Worm (Caenorhabditis elegans) whole organism, L4 larva: ENCODE data around the gene gldi-9.

ENCODE experiments used
- D1046.2 ChIP-seq: fragments of 200-800 bp; sonication (Bioruptor generic); IDR thresholded peaks from 2 replicates; pipeline ENCODE4 v1.3.6; 2022; ENCODE audit warnings: missing genetic modification characterization, missing compliant biosample characterization
- F37D6.2 ChIP-seq: sonication (generic microtip); optimal IDR thresholded peaks from 2 replicates; lab custom pipeline; 2016; ENCODE audit warnings: mild to moderate bottlenecking, missing genetic modification characterization, missing compliant biosample characterization
- R02D3.7 ChIP-seq: fragments of 150-350 bp; sonication (generic microtip); optimal IDR thresholded peaks from 3 replicates; lab custom pipeline; 2014; ENCODE audit warnings: missing biosample characterization, missing genetic modification characterization
- Y48G9A.11 ChIP-seq: fragments of 200-800 bp; sonication (Bioruptor generic); IDR thresholded peaks from 2 replicates; pipeline ENCODE4 v1.3.6; 2022; ENCODE audit warnings: missing genetic modification reagents, missing genetic modification characterization, missing compliant biosample characterization
- Y5F2A.4 ChIP-seq: fragments of 200-800 bp; sonication (Bioruptor generic); optimal IDR thresholded peaks from 2 replicates; lab custom pipeline; 2018; ENCODE audit warnings: mild to moderate bottlenecking, missing genetic modification characterization, missing compliant biosample characterization
- ZK546.5 ChIP-seq, 2 experiments: sonication (generic microtip); optimal IDR thresholded peaks; 2 replicates each; lab custom pipeline; 2017; ENCODE audit warnings: missing biosample characterization in 2 of 2, missing genetic modification characterization in 2 of 2
- aha-1 ChIP-seq: fragments of 150-350 bp; peaks from one replicate; lab custom pipeline; 2014; ENCODE audit warnings: missing biosample characterization, missing genetic modification characterization
- arid-1 ChIP-seq: fragments of 200-800 bp; sonication (Bioruptor generic); conservative IDR thresholded peaks from 2 replicates; pipeline ENCODE4 v1.3.6; 2022; ENCODE audit warnings: missing genetic modification reagents, missing genetic modification characterization, missing compliant biosample characterization
- ceh-28 ChIP-seq: fragments of 150-350 bp; optimal IDR thresholded peaks from 2 replicates; lab custom pipeline; 2014; ENCODE audit warnings: missing biosample characterization, missing genetic modification reagents, missing genetic modification characterization
- cey-2 ChIP-seq: sonication (generic microtip); optimal IDR thresholded peaks from 3 replicates; lab custom pipeline; 2017; ENCODE audit warnings: missing genetic modification characterization, mild to moderate bottlenecking, missing compliant biosample characterization, antibody characterized with exemption, borderline replicate concordance; ENCODE audit not compliant: insufficient read depth
- daf-19 ChIP-seq: fragments of 200-800 bp; sonication (Bioruptor generic); conservative IDR thresholded peaks from 2 replicates; pipeline ENCODE4 v1.3.6; 2022; ENCODE audit warnings: missing genetic modification characterization, missing compliant biosample characterization
- daf-8 ChIP-seq: fragments of 200-800 bp; sonication (Bioruptor generic); IDR thresholded peaks from 2 replicates; pipeline ENCODE4 v1.3.6; 2022; ENCODE audit warnings: missing genetic modification characterization, missing compliant biosample characterization
- dmd-8 ChIP-seq: fragments of 200-800 bp; sonication (Bioruptor generic); IDR thresholded peaks from 2 replicates; pipeline ENCODE4 v1.3.6; 2022; ENCODE audit warnings: missing genetic modification characterization, missing compliant biosample characterization
- dpl-1 ChIP-seq: fragments of 150-350 bp; optimal IDR thresholded peaks from 2 replicates; lab custom pipeline; 2014; ENCODE audit warnings: missing biosample characterization, missing genetic modification reagents, missing genetic modification characterization
- dve-1 ChIP-seq: sonication (generic microtip); optimal IDR thresholded peaks from 2 replicates; lab custom pipeline; 2017; ENCODE audit warnings: antibody characterized with exemption, mild to moderate bottlenecking, missing genetic modification characterization, missing compliant biosample characterization; ENCODE audit not compliant: insufficient read depth
- fkh-10 ChIP-seq: fragments of 150-350 bp; optimal IDR thresholded peaks from 2 replicates; lab custom pipeline; 2014; ENCODE audit warnings: missing biosample characterization, missing genetic modification reagents, missing genetic modification characterization
- hif-1 ChIP-seq, 2 experiments: sonication (generic microtip); optimal IDR thresholded peaks; 2 replicates each; lab custom pipeline; 2016 to 2017; ENCODE audit warnings: missing compliant biosample characterization in 2 of 2, missing genetic modification characterization in 2 of 2, missing genetic modification reagents in 2 of 2, missing genotype in 2 of 2, mild to moderate bottlenecking in 1 of 2
- hlh-30 ChIP-seq: sonication (generic microtip); optimal IDR thresholded peaks from 2 replicates; lab custom pipeline; 2017; ENCODE audit warnings: antibody characterized with exemption, mild to moderate bottlenecking, missing genetic modification characterization, missing compliant biosample characterization; ENCODE audit not compliant: insufficient read depth
- hmg-1.1 ChIP-seq: fragments of 200-800 bp; sonication (Bioruptor generic); IDR thresholded peaks from 2 replicates; pipeline ENCODE4 v1.3.6; 2022; ENCODE audit warnings: missing genetic modification reagents, missing genetic modification characterization, missing compliant biosample characterization
- jun-1 ChIP-seq: fragments of 150-350 bp; optimal IDR thresholded peaks from 2 replicates; lab custom pipeline; 2014; ENCODE audit warnings: missing biosample characterization, missing genetic modification reagents, missing genetic modification characterization
- lim-7 ChIP-seq: fragments of 200-800 bp; sonication (Bioruptor generic); IDR thresholded peaks from 2 replicates; pipeline ENCODE4 v1.3.6; 2022; ENCODE audit warnings: missing genetic modification characterization, missing compliant biosample characterization
- lin-1 ChIP-seq: fragments of 200-800 bp; sonication (Bioruptor generic); IDR thresholded peaks from 2 replicates; pipeline ENCODE4 v1.3.6; 2022; ENCODE audit warnings: missing genetic modification reagents, missing genetic modification characterization, missing compliant biosample characterization
- lin-38 ChIP-seq: fragments of 200-800 bp; sonication (Bioruptor generic); IDR thresholded peaks from 2 replicates; pipeline ENCODE4 v1.3.6; 2022; ENCODE audit warnings: missing genetic modification reagents, missing genetic modification characterization, missing compliant biosample characterization
- lsy-2 ChIP-seq, 2 experiments: fragments of 150-350 bp in 1 of 2; sonication (generic microtip) in 1 of 2; optimal IDR thresholded peaks; 2 replicates each; lab custom pipeline; 2014 to 2017; ENCODE audit warnings: missing biosample characterization in 2 of 2, missing genetic modification characterization in 2 of 2
- mep-1 ChIP-seq: fragments of 150-350 bp; sonication (generic microtip); optimal IDR thresholded peaks from 3 replicates; lab custom pipeline; 2014; ENCODE audit warnings: missing biosample characterization, missing genetic modification characterization
- mes-2 ChIP-seq: sonication (generic microtip); optimal IDR thresholded peaks from 2 replicates; lab custom pipeline; 2016; ENCODE audit warnings: missing genotype, mild to moderate bottlenecking, missing genetic modification characterization, missing compliant biosample characterization; ENCODE audit not compliant: poor library complexity, severe bottlenecking
- mxl-3 ChIP-seq: fragments of 200-800 bp; sonication (Bioruptor generic); optimal IDR thresholded peaks from 2 replicates; lab custom pipeline; 2018; ENCODE audit warnings: mild to moderate bottlenecking, missing genetic modification characterization, missing compliant biosample characterization
- nhr-102 ChIP-seq: sonication (generic microtip); optimal IDR thresholded peaks from 2 replicates; lab custom pipeline; 2016; ENCODE audit warnings: mild to moderate bottlenecking, missing genetic modification characterization, moderate library complexity, missing compliant biosample characterization
- nhr-237 ChIP-seq: sonication (generic microtip); optimal IDR thresholded peaks from 2 replicates; lab custom pipeline; 2017; ENCODE audit warnings: missing biosample characterization, missing genetic modification characterization
- nhr-25 ChIP-seq: sonication (generic microtip); optimal IDR thresholded peaks from 2 replicates; lab custom pipeline; 2017; ENCODE audit warnings: missing genetic modification characterization, mild to moderate bottlenecking, missing compliant biosample characterization, antibody characterized with exemption, moderate library complexity, borderline replicate concordance; ENCODE audit not compliant: insufficient read depth
- nhr-41 ChIP-seq: fragments of 200-800 bp; sonication (Bioruptor generic); IDR thresholded peaks from 2 replicates; pipeline ENCODE4 v1.3.6; 2022; ENCODE audit warnings: missing genetic modification reagents, missing genetic modification characterization, missing compliant biosample characterization
- nhr-42 ChIP-seq: fragments of 200-800 bp; sonication (Bioruptor generic); IDR thresholded peaks from 2 replicates; pipeline ENCODE4 v1.3.6; 2022; ENCODE audit warnings: missing genetic modification characterization, missing compliant biosample characterization
- nhr-48 ChIP-seq: sonication (generic microtip); optimal IDR thresholded peaks from 2 replicates; lab custom pipeline; 2016; ENCODE audit warnings: mild to moderate bottlenecking, missing genetic modification characterization, missing compliant biosample characterization
- nhr-6 ChIP-seq: fragments of 150-350 bp; optimal IDR thresholded peaks from 2 replicates; lab custom pipeline; 2014; ENCODE audit warnings: missing biosample characterization, missing genetic modification characterization
- pha-4 ChIP-seq, 2 experiments: fragments of 150-350 bp in 1 of 2; fragments of 200-800 bp in 1 of 2; sonication (Bioruptor generic) in 1 of 2; IDR thresholded peaks in 1 of 2; optimal IDR thresholded peaks in 1 of 2; 2 replicates each; pipeline versions ENCODE4 v1.3.6 to Lab custom; 2014 to 2022; ENCODE audit warnings: missing genetic modification characterization in 2 of 2, missing genetic modification reagents in 2 of 2, missing biosample characterization in 1 of 2, missing compliant biosample characterization in 1 of 2
- pqm-1 ChIP-seq: sonication (generic microtip); optimal IDR thresholded peaks from 2 replicates; lab custom pipeline; 2017; ENCODE audit warnings: missing biosample characterization, missing genetic modification characterization
- rbr-2 ChIP-seq: sonication (generic microtip); optimal IDR thresholded peaks from 2 replicates; lab custom pipeline; 2016; ENCODE audit warnings: missing genotype, missing genetic modification characterization, missing compliant biosample characterization
- set-16 ChIP-seq: fragments of 200-800 bp; sonication (Bioruptor generic); IDR thresholded peaks from 2 replicates; pipeline ENCODE4 v1.3.6; 2022; ENCODE audit warnings: missing genetic modification reagents, missing genetic modification characterization, missing compliant biosample characterization
- snpc-1.2 ChIP-seq: fragments of 200-800 bp; sonication (Bioruptor generic); IDR thresholded peaks from 2 replicates; pipeline ENCODE4 v1.3.6; 2022; ENCODE audit warnings: missing genetic modification reagents, missing genetic modification characterization, missing compliant biosample characterization
- spr-1 ChIP-seq: sonication (generic microtip); optimal IDR thresholded peaks from 2 replicates; lab custom pipeline; 2016; ENCODE audit warnings: mild to moderate bottlenecking, missing genetic modification characterization, missing compliant biosample characterization
- unc-130 ChIP-seq: sonication (generic microtip); optimal IDR thresholded peaks from 2 replicates; lab custom pipeline; 2016; ENCODE audit warnings: missing genetic modification reagents, missing genetic modification characterization, missing compliant biosample characterization
- unc-62 ChIP-seq, 3 experiments: fragments of 150-350 bp in 1 of 3; sonication (generic microtip); optimal IDR thresholded peaks in 2 of 3; peaks in 1 of 3; 1 replicate in 1 of 3; 2 replicates in 2 of 3; lab custom pipeline; 2014 to 2017; ENCODE audit warnings: missing biosample characterization in 3 of 3, missing genetic modification characterization in 3 of 3, missing genetic modification reagents in 3 of 3, missing genotype in 1 of 3
- vab-7 ChIP-seq: fragments of 200-800 bp; sonication (Bioruptor generic); IDR thresholded peaks from 2 replicates; pipeline ENCODE4 v1.3.6; 2022; ENCODE audit warnings: missing genetic modification reagents, missing genetic modification characterization, missing compliant biosample characterization
- zag-1 ChIP-seq: fragments of 150-350 bp; optimal IDR thresholded peaks from 2 replicates; lab custom pipeline; 2014; ENCODE audit warnings: missing biosample characterization, missing genetic modification characterization
- zip-2 ChIP-seq: fragments of 150-350 bp; optimal IDR thresholded peaks from 2 replicates; lab custom pipeline; 2014; ENCODE audit warnings: missing biosample characterization, missing genetic modification characterization
- ztf-7 ChIP-seq: fragments of 150-350 bp; optimal IDR thresholded peaks from 2 replicates; lab custom pipeline; 2014; ENCODE audit warnings: missing biosample characterization, missing genetic modification characterization

gldi-9 gene

ce11 chrIII:2756260-2756659 lies at the start of gene gldi-9:
Gene gldi-9, minus strand, starts transcription at chrIII:2756360.
- TF ChIP-seq Y5F2A.4 (GFP tag; lab: Kevin White, UChicago) = no peak

- TF ChIP-seq unc-62 (GFP tag; optimal IDR thresholded peaks at IDR 0.05 in 1 of 2; lab: Kevin White, UChicago) (peak in 1 of 2 experiments; percentile 45), unc-62 (tag; optimal IDR thresholded peaks at IDR 0.05; lab: Kevin White, UChicago) (no peak), lin-38 (GFP tag; lab: Robert Waterston, UW) (peak; percentile 95), dve-1 (tag; lab: Kevin White, UChicago) (peak; percentile 42), vab-7 (no peak), rbr-2 (peak; percentile 14), F37D6.2 (tag; lab: Kevin White, UChicago) (no peak), mes-2 (tag; lab: Kevin White, UChicago) (peak; percentile 40), hlh-30 (tag; lab: Kevin White, UChicago) (peak; percentile 26), hmg-1.1 (GFP tag; lab: Robert Waterston, UW) (0 out of 2 replicates have a peak, but pooled peaks have one; percentile 21), dpl-1 (GFP tag; lab: Kevin White, UChicago) (peak; percentile 89), nhr-6 (tag; lab: Kevin White, UChicago) (peak; percentile 8), lsy-2 (tag; optimal IDR thresholded peaks at IDR 0.05; lab: Kevin White, UChicago) (peak in 1 of 2 experiments; percentile 71), daf-19 (GFP tag; lab: Robert Waterston, UW) (no peak)
These were observed 48.9 kb upstream of the gldi-9 start, which contains the start of gene Y71H2AM.3 for ce11 chrIII:2805084-2805483. Gene Y71H2AM.3, plus strand, starts transcription at chrIII:2805430.

- TF ChIP-seq nhr-48 (no peak), nhr-237 (tag; lab: Kevin White, UChicago) (no peak), lin-1 (no peak), Y48G9A.11 (no peak), snpc-1.2 (GFP tag; lab: Robert Waterston, UW) (no peak), lim-7 (GFP tag; lab: Robert Waterston, UW) (no peak), hif-1 (tag; optimal IDR thresholded peaks at IDR 0.05; lab: Kevin White, UChicago) (no peak), ztf-7 (tag; lab: Kevin White, UChicago) (no peak), ceh-28 (tag; lab: Kevin White, UChicago) (no peak), fkh-10 (GFP tag; lab: Kevin White, UChicago) (no peak), pha-4 (GFP tag; IDR thresholded peaks at IDR 0.05; lab: Robert Waterston, UW) (no peak), pha-4 (tag; optimal IDR thresholded peaks at IDR 0.05; lab: Kevin White, UChicago) (peak; percentile 82), nhr-41 (GFP tag; lab: Robert Waterston, UW) (no peak), dmd-8 (GFP tag; lab: Robert Waterston, UW) (no peak), zip-2 (tag; lab: Kevin White, UChicago) (no peak), nhr-42 (no peak), ZK546.5 (tag; optimal IDR thresholded peaks at IDR 0.05; lab: Kevin White, UChicago) (no peak), D1046.2 (no peak), nhr-102 (no peak), Y5F2A.4 (GFP tag; lab: Kevin White, UChicago) (no peak), mxl-3 (GFP tag; lab: Kevin White, UChicago) (no peak), set-16 (no peak), cey-2 (tag; lab: Kevin White, UChicago) (no peak), aha-1 (tag; lab: Kevin White, UChicago) (peak; percentile 80), jun-1 (tag; lab: Kevin White, UChicago) (no peak), arid-1 (GFP tag; lab: Robert Waterston, UW) (no peak), zag-1 (tag; lab: Kevin White, UChicago) (no peak), R02D3.7 (tag; lab: Kevin White, UChicago) (no peak), spr-1 (tag; lab: Kevin White, UChicago) (no peak), daf-8 (GFP tag; lab: Robert Waterston, UW) (no peak), pqm-1 (tag; lab: Kevin White, UChicago) (peak; percentile 58), nhr-25 (tag; lab: Kevin White, UChicago) (no peak), mep-1 (peak; percentile 69), unc-130 (GFP tag; lab: Kevin White, UChicago) (no peak)
These were observed 48.3 kb upstream of the gldi-9 start for ce11 chrIII:2804461-2804860.
